Worm (Caenorhabditis elegans) whole organism, early embryonic: ENCODE data around the gene ctsa-1.2.

Experiments
- F13C5.2 ChIP-seq: sonication (generic microtip); optimal IDR thresholded peaks from 2 replicates; lab custom pipeline; 2017; ENCODE audit warnings: mild to moderate bottlenecking, missing genetic modification characterization, inconsistent platforms, missing compliant biosample characterization
- aly-1 ChIP-seq: sonication (generic microtip); optimal IDR thresholded peaks from 2 replicates; lab custom pipeline; 2016; ENCODE audit warnings: missing genetic modification characterization, missing compliant biosample characterization
- ama-1 ChIP-seq: fragments of 150-350 bp; optimal IDR thresholded peaks from 2 replicates; lab custom pipeline; 2014
- ceh-13 ChIP-seq: fragments of 200-800 bp; sonication (Bioruptor generic); optimal IDR thresholded peaks from 2 replicates; lab custom pipeline; 2018; ENCODE audit warnings: mild to moderate bottlenecking, missing genetic modification characterization, missing compliant biosample characterization
- ceh-36 ChIP-seq: sonication (generic microtip); optimal IDR thresholded peaks from 2 replicates; lab custom pipeline; 2016; ENCODE audit warnings: missing genetic modification characterization, inconsistent platforms, missing compliant biosample characterization
- ets-7 ChIP-seq: sonication (generic microtip); optimal IDR thresholded peaks from 2 replicates; lab custom pipeline; 2016; ENCODE audit warnings: missing genotype, missing genetic modification characterization, missing compliant biosample characterization
- hmbx-1 ChIP-seq: sonication (generic microtip); optimal IDR thresholded peaks from 2 replicates; lab custom pipeline; 2016; ENCODE audit warnings: mild to moderate bottlenecking, missing genetic modification characterization, missing compliant biosample characterization
- hmg-4 ChIP-seq: fragments of 200-800 bp; sonication (Bioruptor generic); optimal IDR thresholded peaks from 2 replicates; lab custom pipeline; 2018; ENCODE audit warnings: mild to moderate bottlenecking, missing genetic modification characterization, missing compliant biosample characterization
- hnd-1 ChIP-seq: sonication (generic microtip); optimal IDR thresholded peaks from 2 replicates; lab custom pipeline; 2016; ENCODE audit warnings: missing genetic modification characterization, missing compliant biosample characterization
- pes-1 ChIP-seq: fragments of 200-800 bp; sonication (Bioruptor generic); IDR thresholded peaks from 2 replicates; pipeline ENCODE4 v1.3.6; 2022; ENCODE audit warnings: missing genetic modification reagents, missing genetic modification characterization, missing compliant biosample characterization
- sea-1 ChIP-seq: fragments of 200-800 bp; sonication (Bioruptor generic); conservative IDR thresholded peaks from 2 replicates; pipeline ENCODE4 v1.3.6; 2022; ENCODE audit warnings: missing genetic modification characterization, missing compliant biosample characterization
- tra-4 ChIP-seq: sonication (generic microtip); optimal IDR thresholded peaks from 2 replicates; lab custom pipeline; 2017; ENCODE audit warnings: missing genetic modification characterization, missing compliant biosample characterization

ce11 chrII:11724362-11724761, 14.8 kb upstream of the ctsa-1.2 start:
- TF ChIP-seq aly-1 (no peak), hmg-4 (GFP tag; lab: Kevin White, UChicago) (no peak), tra-4 (tag; lab: Kevin White, UChicago) (no peak), ceh-13 (GFP tag; lab: Kevin White, UChicago) (no peak), hnd-1 (tag; lab: Kevin White, UChicago) (no peak), F13C5.2 (no peak), ceh-36 (tag; lab: Kevin White, UChicago) (no peak), ets-7 (tag; lab: Kevin White, UChicago) (no peak), hmbx-1 (no peak), ama-1 (no peak), pes-1 (GFP tag; lab: Robert Waterston, UW) (no peak), sea-1 (GFP tag; lab: Robert Waterston, UW) (no peak)
